Worm (Caenorhabditis elegans): Measurements from ENCODE around the gene M01H9.10.

- TF ChIP-seq him-1 (tag; optimal IDR thresholded peaks at IDR 0.05) = no peak
- no peak for TF ChIP-seq dao-5 (tag; optimal IDR thresholded peaks at IDR 0.05)
- no peak for TF ChIP-seq W03F9.2 (tag; optimal IDR thresholded peaks at IDR 0.05)
Observed at ce11 chrIV:4473767-4474166, 6.2 kb downstream of the M01H9.10 start.

Data from whole organism, L4/young adult.